In genomic region chrIV:275146-275545, ce11 we compare ENCODE assay signal across 1 worm cellular context.
TF ChIP-seq lines count a peak whose summit lies in the region.

No protein-coding gene starts in this region.

TF ChIP-seq in whole organism, L4 larva, 104 proteins besides CTCF, POLR2A, EP300 and RAD21 (continued from another document):
- TF ChIP-seq cey-2 (tag; optimal IDR thresholded peaks at IDR 0.05; lab: Kevin White, UChicago; ENCODE audit: borderline replicate concordance, insufficient read depth) (no peak), set-16 (GFP tag; IDR thresholded peaks at IDR 0.05; lab: Robert Waterston, UW) (no peak), nhr-6 (tag; optimal IDR thresholded peaks at IDR 0.05; lab: Kevin White, UChicago) (no peak), hlh-30 (tag; optimal IDR thresholded peaks at IDR 0.05; lab: Kevin White, UChicago; ENCODE audit: insufficient read depth) (no peak), skn-1 (tag; optimal IDR thresholded peaks at IDR 0.05; lab: Kevin White, UChicago) (no peak), Y5F2A.4 (GFP tag; optimal IDR thresholded peaks at IDR 0.05; lab: Kevin White, UChicago) (no peak), egl-43 (GFP tag; IDR thresholded peaks at IDR 0.05; lab: Robert Waterston, UW) (no peak), nhr-237 (tag; optimal IDR thresholded peaks at IDR 0.05; lab: Kevin White, UChicago) (no peak), ceh-32 (tag; optimal IDR thresholded peaks at IDR 0.05; lab: Kevin White, UChicago; ENCODE audit: poor library complexity) (no peak), lin-15B (tag; optimal IDR thresholded peaks at IDR 0.05; lab: Kevin White, UChicago) (no peak), lir-3 (tag; optimal IDR thresholded peaks at IDR 0.05; lab: Kevin White, UChicago) (no peak), gei-8 (GFP tag; optimal IDR thresholded peaks at IDR 0.05; lab: Kevin White, UChicago) (no peak), daf-16 (GFP tag; optimal IDR thresholded peaks at IDR 0.05; lab: Kevin White, UChicago) (no peak), daf-16 (tag; optimal IDR thresholded peaks at IDR 0.05; lab: Kevin White, UChicago) (peak; percentile 78), Y105C5A.15 (GFP tag; IDR thresholded peaks at IDR 0.05; lab: Robert Waterston, UW) (no peak)
